Worm (Caenorhabditis elegans) whole organism, L2 larva: ENCODE data around the gene H14E04.2.

Source experiments
- F13H6.1 ChIP-seq: sonication (generic microtip); optimal IDR thresholded peaks from 2 replicates; lab custom pipeline; 2016; ENCODE audit warnings: missing genetic modification characterization, missing compliant biosample characterization
- R02D3.7 ChIP-seq: fragments of 150-350 bp; optimal IDR thresholded peaks from 2 replicates; lab custom pipeline; 2014; ENCODE audit warnings: missing biosample characterization, missing genetic modification characterization
- aly-2 ChIP-seq: fragments of 150-350 bp; optimal IDR thresholded peaks from 2 replicates; lab custom pipeline; 2014; ENCODE audit warnings: missing biosample characterization, missing genetic modification characterization
- dmd-4 ChIP-seq: sonication (generic microtip); optimal IDR thresholded peaks from 2 replicates; lab custom pipeline; 2017; ENCODE audit warnings: missing biosample characterization, missing genetic modification characterization
- fos-1 ChIP-seq: fragments of 150-350 bp; optimal IDR thresholded peaks from 2 replicates; lab custom pipeline; 2014; ENCODE audit warnings: missing biosample characterization, missing genetic modification characterization
- lin-39 ChIP-seq: fragments of 150-350 bp; optimal IDR thresholded peaks from 2 replicates; lab custom pipeline; 2014; ENCODE audit warnings: missing biosample characterization, missing genetic modification reagents, missing genetic modification characterization
- nhr-11 ChIP-seq: fragments of 150-350 bp; optimal IDR thresholded peaks from 2 replicates; lab custom pipeline; 2014; ENCODE audit warnings: missing biosample characterization, missing genetic modification characterization
- nhr-23 ChIP-seq: fragments of 150-350 bp; optimal IDR thresholded peaks from 2 replicates; lab custom pipeline; 2014; ENCODE audit warnings: missing biosample characterization, missing genetic modification reagents, missing genetic modification characterization
- nhr-237 ChIP-seq: fragments of 150-350 bp; optimal IDR thresholded peaks from 2 replicates; lab custom pipeline; 2014; ENCODE audit warnings: missing biosample characterization, missing genetic modification characterization
- unc-62 ChIP-seq: fragments of 150-350 bp; optimal IDR thresholded peaks from 2 replicates; lab custom pipeline; 2014; ENCODE audit warnings: missing biosample characterization, missing genetic modification reagents, missing genetic modification characterization
- zag-1 ChIP-seq: fragments of 150-350 bp; optimal IDR thresholded peaks from 2 replicates; lab custom pipeline; 2014; ENCODE audit warnings: missing biosample characterization, missing genetic modification characterization
- ztf-11 ChIP-seq: sonication (generic microtip); optimal IDR thresholded peaks from 2 replicates; lab custom pipeline; 2017; ENCODE audit warnings: missing biosample characterization, missing genetic modification characterization

DNA sequence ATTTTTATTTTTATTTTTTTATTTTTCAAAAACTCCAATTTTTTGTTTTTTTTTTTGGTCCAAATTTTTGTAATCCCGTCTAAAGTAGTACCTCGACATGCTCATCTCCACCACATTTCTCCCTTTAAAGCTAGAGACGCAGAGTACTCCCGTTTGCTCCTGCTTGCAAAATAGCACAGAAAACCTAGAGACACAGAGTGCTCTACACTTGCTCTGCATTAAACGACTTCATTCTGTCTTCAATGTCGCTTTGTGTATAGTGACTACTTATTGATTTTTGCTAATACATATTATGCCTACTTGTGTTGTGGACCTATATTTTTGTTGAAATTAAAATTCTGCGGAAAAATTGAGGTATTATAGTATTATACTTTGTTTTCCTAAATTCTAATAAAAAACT is 50.1 kb downstream of the H14E04.2 start, which contains the start of gene W04B5.8:
- TF ChIP-seq nhr-23 (tag; lab: Kevin White, UChicago) = no peak
- no peak for TF ChIP-seq lin-39 (tag; lab: Kevin White, UChicago)
- TF ChIP-seq zag-1 = no peak
- TF ChIP-seq F13H6.1 = no peak
- no peak for TF ChIP-seq dmd-4 (tag; lab: Kevin White, UChicago)
- no peak for TF ChIP-seq fos-1 (tag; lab: Kevin White, UChicago)
- TF ChIP-seq aly-2 (tag; lab: Kevin White, UChicago) = no peak
- TF ChIP-seq R02D3.7 = no peak
- TF ChIP-seq ztf-11 (tag; lab: Kevin White, UChicago) = no peak
- TF ChIP-seq nhr-237 (tag; lab: Kevin White, UChicago) = no peak
- no peak for TF ChIP-seq unc-62 (GFP tag; lab: Kevin White, UChicago)
- no peak for TF ChIP-seq nhr-11 (tag; lab: Kevin White, UChicago)
